Fruit fly (Drosophila melanogaster): ENCODE measurements around the gene PolA1.

The PolA1 gene

DNA sequence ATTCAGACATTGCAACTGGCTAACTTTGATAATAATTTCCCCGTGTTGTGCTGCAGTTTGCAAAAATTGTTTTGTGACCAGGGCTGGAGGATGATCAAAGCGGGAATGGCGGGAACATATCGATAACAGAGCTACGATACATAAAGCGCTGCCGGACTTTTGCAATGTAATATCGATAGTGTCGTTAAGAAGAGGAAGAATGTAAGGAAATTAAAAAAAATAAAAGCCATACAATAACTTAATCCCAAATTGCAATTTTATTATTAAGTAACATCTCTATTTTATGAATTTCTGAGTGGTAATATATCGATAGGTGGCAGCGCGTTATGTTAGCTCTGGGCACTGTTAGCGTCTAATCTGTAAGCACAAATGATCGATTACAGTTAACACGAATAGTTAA, at the start of gene PolA1:
Gene PolA1 (minus strand): TSS at position 115 of the 400 bp plus-strand sequence.
- TF ChIP-seq noc (tag; optimal IDR thresholded peaks at IDR 0.05), result no peak

dm6 chr3R:21719934-21720431, 48.4 kb upstream of the PolA1 start:
- TF ChIP-seq noc (tag; optimal IDR thresholded peaks at IDR 0.05), result peak; percentile 19

DNA sequence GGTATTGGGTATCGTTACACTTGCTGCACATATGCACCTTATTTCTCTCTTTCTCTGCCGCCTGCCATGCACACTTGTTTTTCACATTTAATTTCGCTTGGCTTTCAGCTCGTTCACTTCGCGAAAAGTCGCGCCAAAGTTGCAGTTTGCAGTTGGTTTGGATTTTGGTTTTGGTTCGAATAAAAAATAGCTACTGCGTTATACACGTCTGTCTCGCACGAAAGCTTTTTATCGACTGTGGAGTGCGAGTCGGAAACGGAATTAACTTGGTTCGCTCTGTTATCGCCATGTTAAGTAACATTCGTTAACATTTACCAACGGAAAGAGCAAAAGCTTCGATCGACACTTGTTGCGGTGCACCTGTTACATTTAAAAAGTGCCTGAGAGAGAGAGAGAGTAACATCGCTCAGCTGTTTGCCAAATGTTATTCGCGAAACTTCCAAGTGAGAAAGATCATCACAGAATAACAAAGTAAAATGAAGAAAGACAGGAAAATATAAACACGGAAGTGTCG, 47.9 kb upstream of the PolA1 start, which contains the start of gene CG31176:
Gene CG31176 (minus strand): TSS at position 241 of the 514 bp plus-strand sequence.
- TF ChIP-seq noc (tag; optimal IDR thresholded peaks at IDR 0.05), result no peak

- no peak for TF ChIP-seq noc (tag; optimal IDR thresholded peaks at IDR 0.05)
These were observed 32.9 kb upstream of the PolA1 start for dm6 chr3R:21704439-21704838.

dm6 chr3R:21703346-21703745, 31.8 kb upstream of the PolA1 start:
- TF ChIP-seq noc (tag; optimal IDR thresholded peaks at IDR 0.05), result no peak

DNA sequence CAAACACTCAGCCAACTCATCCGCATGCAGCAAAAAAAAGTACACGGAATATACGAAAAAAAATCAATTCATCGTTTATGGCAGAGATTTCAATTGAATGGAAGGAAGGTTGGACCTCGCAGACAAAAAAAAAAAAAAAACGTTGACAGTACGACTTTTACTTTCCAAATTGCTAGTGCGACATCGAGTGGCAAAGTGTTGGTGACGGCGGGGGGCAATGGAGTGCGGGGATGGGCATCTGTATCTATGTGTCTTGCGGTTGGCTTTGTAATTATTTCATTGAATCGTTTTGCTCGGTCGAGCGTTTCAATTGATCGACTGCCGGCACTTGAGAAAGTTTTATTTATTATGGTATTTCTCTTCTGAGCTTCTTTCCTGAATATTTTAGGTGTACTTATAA, 30.0 kb upstream of the PolA1 start:
- no peak for TF ChIP-seq noc (tag; optimal IDR thresholded peaks at IDR 0.05)

DNA sequence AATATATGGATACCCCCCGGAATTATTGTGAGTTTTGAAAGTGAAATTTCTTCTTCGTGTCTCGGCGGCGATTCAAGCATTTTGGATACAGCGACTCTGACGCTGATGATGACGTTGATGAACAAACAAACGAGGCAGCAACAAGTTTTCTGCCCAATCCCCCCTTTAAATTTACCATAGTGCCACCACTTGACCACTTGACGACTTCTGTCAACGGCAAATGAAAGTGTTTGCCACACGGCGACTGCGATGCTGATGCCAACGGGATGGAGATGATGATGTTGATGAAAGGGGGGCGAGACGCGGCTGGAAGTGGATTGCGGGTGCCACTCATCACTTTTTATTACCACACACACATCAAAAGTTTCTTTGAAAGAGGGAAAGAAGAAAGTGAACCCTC, 28.9 kb upstream of the PolA1 start:
- no peak for TF ChIP-seq noc (tag; optimal IDR thresholded peaks at IDR 0.05)

DNA sequence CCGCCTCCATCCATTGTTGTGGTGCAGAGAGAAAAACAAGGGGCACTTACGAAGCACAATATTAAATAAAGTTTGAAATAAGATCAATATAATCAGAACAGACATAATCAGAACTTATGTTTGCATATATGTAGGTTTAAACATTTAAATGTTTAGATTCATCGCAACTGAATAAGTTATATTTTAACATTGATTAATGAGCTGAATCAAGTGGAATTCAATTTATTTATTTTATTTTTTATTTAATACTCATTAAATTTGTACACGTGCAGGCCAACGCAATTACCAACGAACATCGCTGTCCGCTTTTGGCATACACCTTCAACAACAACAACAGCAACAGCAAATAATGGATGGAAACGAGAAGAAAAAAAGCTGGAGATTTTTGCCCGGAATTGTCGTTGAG, 27.3 kb upstream of the PolA1 start:
- peak; percentile 25 for TF ChIP-seq noc (tag; optimal IDR thresholded peaks at IDR 0.05)

dm6 chr3R:21693110-21693672, 21.6 kb upstream of the PolA1 start:
- no peak for TF ChIP-seq noc (tag; optimal IDR thresholded peaks at IDR 0.05)

dm6 chr3R:21691114-21691513, 19.6 kb upstream of the PolA1 start:
- TF ChIP-seq noc (tag; optimal IDR thresholded peaks at IDR 0.05), result no peak

dm6 chr3R:21688596-21688995, 17.0 kb upstream of the PolA1 start:
- TF ChIP-seq noc (tag; optimal IDR thresholded peaks at IDR 0.05), result no peak

DNA sequence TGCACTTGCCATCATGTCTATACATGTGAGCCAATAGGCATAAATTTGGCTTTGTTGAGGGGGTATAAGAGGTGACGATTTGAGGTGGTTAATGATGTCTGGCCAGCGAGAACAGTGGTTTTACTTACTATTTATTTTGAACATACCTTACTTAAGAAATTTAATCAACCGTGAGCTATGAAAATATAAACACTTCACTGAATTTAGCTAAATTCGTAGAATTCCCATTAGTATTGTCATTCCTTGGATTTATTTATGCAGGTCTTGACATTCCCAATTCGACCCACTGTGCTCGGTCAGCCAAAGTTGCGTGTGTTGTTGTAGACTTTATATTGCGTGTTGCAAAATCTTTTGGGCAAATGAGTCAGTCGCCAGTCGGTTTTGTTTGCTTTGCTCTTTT, 16.4 kb upstream of the PolA1 start:
- no peak for TF ChIP-seq noc (tag; optimal IDR thresholded peaks at IDR 0.05)

DNA sequence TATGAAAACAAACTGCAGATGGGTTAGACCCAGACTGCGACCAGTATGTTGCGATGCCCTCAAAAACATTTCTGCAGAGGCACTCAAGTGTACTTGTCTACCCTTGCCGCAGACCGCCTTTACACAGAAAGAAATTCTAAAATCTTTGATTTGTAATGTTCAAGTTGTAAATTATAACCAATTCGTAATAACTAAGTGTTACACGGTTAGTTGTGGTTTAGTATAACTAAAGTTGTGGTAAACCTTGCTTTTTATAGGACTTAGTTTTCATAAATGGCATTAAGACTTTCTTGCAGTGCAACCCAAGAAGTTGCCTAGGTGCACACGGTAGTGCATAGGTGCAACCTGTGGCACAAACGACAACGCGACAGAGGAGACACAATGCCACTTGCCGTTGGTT, 10.5 kb upstream of the PolA1 start:
- no peak for TF ChIP-seq noc (tag; optimal IDR thresholded peaks at IDR 0.05)

DNA sequence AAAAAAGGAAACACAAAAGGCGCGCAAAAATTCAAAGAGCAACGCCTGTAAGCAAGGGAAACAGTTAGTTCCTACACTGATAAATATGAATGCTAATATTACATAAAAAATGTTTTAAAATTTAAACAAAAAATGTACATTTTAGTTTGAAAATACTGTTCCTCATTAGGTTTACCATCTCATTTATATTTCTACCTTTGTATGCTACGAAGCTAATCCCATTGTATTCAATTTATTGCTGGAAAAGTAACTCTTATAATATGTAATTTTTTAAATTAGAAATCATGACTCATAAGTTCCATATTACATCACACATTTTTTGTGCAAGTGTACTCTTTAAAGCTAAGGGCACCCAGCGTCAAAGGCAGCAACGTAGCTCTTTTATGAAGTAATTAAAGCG, 7.8 kb upstream of the PolA1 start:
- TF ChIP-seq noc (tag; optimal IDR thresholded peaks at IDR 0.05), result no peak

dm6 chr3R:21665404-21665803, 6.1 kb downstream of the PolA1 start:
- no peak for TF ChIP-seq noc (tag; optimal IDR thresholded peaks at IDR 0.05)

DNA sequence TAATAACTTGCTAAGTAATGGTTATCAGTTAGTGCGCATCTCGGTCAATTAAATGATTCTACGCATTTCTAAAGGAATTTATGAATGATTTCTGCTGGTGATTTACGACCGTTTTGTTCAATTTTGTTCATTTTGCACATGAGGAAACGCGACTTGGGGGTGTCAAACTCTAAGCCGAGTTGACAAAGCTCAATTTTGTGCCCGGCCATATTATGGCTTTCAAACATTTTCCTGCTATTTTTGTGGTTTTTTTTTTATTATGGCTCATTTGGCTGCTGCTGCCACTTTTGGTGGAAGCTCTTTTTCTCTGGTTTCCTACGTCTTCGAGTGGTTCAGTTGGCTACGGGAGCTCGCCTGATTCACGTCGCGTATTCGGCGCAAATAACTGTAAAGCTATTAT, 7.5 kb downstream of the PolA1 start, which contains the start of gene Jhbp16:
Gene Jhbp16 (plus strand): TSS at position 301 of the 400 bp plus-strand sequence.
- no peak for TF ChIP-seq noc (tag; optimal IDR thresholded peaks at IDR 0.05)

dm6 chr3R:21662501-21663007, 9.0 kb downstream of the PolA1 start, which contains the start of gene Archease:
Gene Archease, minus strand, starts transcription at chr3R:21662972.
- no peak for TF ChIP-seq noc (tag; optimal IDR thresholded peaks at IDR 0.05)
